Worm (Caenorhabditis elegans) whole organism, L2 larva: ENCODE data around the gene yif-1.

Experiments used
- C34F6.9 ChIP-seq: fragments of 150-350 bp; optimal IDR thresholded peaks from 2 replicates; lab custom pipeline; 2014; ENCODE audit warnings: missing biosample characterization, missing genetic modification characterization
- F13H6.1 ChIP-seq: sonication (generic microtip); optimal IDR thresholded peaks from 2 replicates; lab custom pipeline; 2016; ENCODE audit warnings: missing genetic modification characterization, missing compliant biosample characterization
- R02D3.7 ChIP-seq: fragments of 150-350 bp; optimal IDR thresholded peaks from 2 replicates; lab custom pipeline; 2014; ENCODE audit warnings: missing biosample characterization, missing genetic modification characterization
- Y55F3AM.14 ChIP-seq: fragments of 200-800 bp; sonication (Bioruptor generic); optimal IDR thresholded peaks from 2 replicates; lab custom pipeline; 2018; ENCODE audit warnings: mild to moderate bottlenecking, missing genetic modification characterization, missing compliant biosample characterization
- ZK546.5 ChIP-seq: sonication (generic microtip); optimal IDR thresholded peaks from 2 replicates; lab custom pipeline; 2017; ENCODE audit warnings: missing biosample characterization, missing genetic modification characterization
- alr-1 ChIP-seq: fragments of 150-350 bp; optimal IDR thresholded peaks from 2 replicates; lab custom pipeline; 2014; ENCODE audit warnings: missing biosample characterization, missing genetic modification characterization
- aly-2 ChIP-seq: fragments of 150-350 bp; optimal IDR thresholded peaks from 2 replicates; lab custom pipeline; 2014; ENCODE audit warnings: missing biosample characterization, missing genetic modification characterization
- ama-1 ChIP-seq: fragments of 150-350 bp; optimal IDR thresholded peaks from 2 replicates; lab custom pipeline; 2018; ENCODE audit warnings: inconsistent platforms
- blmp-1 ChIP-seq: sonication (generic microtip); optimal IDR thresholded peaks from 2 replicates; lab custom pipeline; 2017; ENCODE audit warnings: missing genetic modification characterization, mild to moderate bottlenecking, missing compliant biosample characterization, antibody characterized with exemption, moderate library complexity; ENCODE audit not compliant: insufficient read depth
- ceh-16 ChIP-seq: fragments of 150-350 bp; optimal IDR thresholded peaks from 2 replicates; lab custom pipeline; 2014; ENCODE audit warnings: missing biosample characterization, missing genetic modification characterization
- ceh-82 ChIP-seq: fragments of 150-350 bp; optimal IDR thresholded peaks from 2 replicates; lab custom pipeline; 2014; ENCODE audit warnings: missing biosample characterization, missing genetic modification characterization
- crh-2 ChIP-seq: sonication (generic microtip); optimal IDR thresholded peaks from 2 replicates; lab custom pipeline; 2017; ENCODE audit warnings: missing biosample characterization, missing genetic modification characterization
- dmd-4 ChIP-seq: sonication (generic microtip); optimal IDR thresholded peaks from 2 replicates; lab custom pipeline; 2017; ENCODE audit warnings: missing biosample characterization, missing genetic modification characterization
- egl-27 ChIP-seq: sonication (generic microtip); optimal IDR thresholded peaks from 3 replicates; lab custom pipeline; 2017; ENCODE audit warnings: missing biosample characterization, missing genetic modification reagents, missing genetic modification characterization
- elt-1 ChIP-seq: fragments of 150-350 bp; optimal IDR thresholded peaks from 2 replicates; lab custom pipeline; 2014; ENCODE audit warnings: missing biosample characterization, missing genetic modification characterization
- elt-3 ChIP-seq: sonication (generic microtip); optimal IDR thresholded peaks from 2 replicates; lab custom pipeline; 2017; ENCODE audit warnings: missing biosample characterization, missing genetic modification characterization
- fos-1 ChIP-seq: fragments of 150-350 bp; optimal IDR thresholded peaks from 2 replicates; lab custom pipeline; 2014; ENCODE audit warnings: missing biosample characterization, missing genetic modification characterization
- gmeb-1 ChIP-seq: fragments of 150-350 bp; optimal IDR thresholded peaks from 2 replicates; lab custom pipeline; 2014; ENCODE audit warnings: missing biosample characterization, missing genetic modification characterization
- lin-11 ChIP-seq: fragments of 150-350 bp; sonication (generic microtip); optimal IDR thresholded peaks from 2 replicates; lab custom pipeline; 2014; ENCODE audit warnings: missing biosample characterization, missing genetic modification characterization, inconsistent platforms, mixed read lengths
- lin-13 ChIP-seq: fragments of 150-350 bp; optimal IDR thresholded peaks from 2 replicates; lab custom pipeline; 2014; ENCODE audit warnings: missing biosample characterization, missing genetic modification reagents, missing genetic modification characterization
- lin-39 ChIP-seq: fragments of 150-350 bp; optimal IDR thresholded peaks from 2 replicates; lab custom pipeline; 2014; ENCODE audit warnings: missing biosample characterization, missing genetic modification reagents, missing genetic modification characterization
- lsy-2 ChIP-seq, 2 experiments: fragments of 150-350 bp in 1 of 2; sonication (generic microtip) in 1 of 2; optimal IDR thresholded peaks; 2 replicates each; lab custom pipeline; 2014 to 2017; ENCODE audit warnings: missing biosample characterization in 2 of 2, missing genetic modification characterization in 2 of 2
- mab-5 ChIP-seq: fragments of 150-350 bp; optimal IDR thresholded peaks from 2 replicates; lab custom pipeline; 2014; ENCODE audit warnings: missing biosample characterization, missing genetic modification characterization
- mbf-1 ChIP-seq: sonication (generic microtip); optimal IDR thresholded peaks from 2 replicates; lab custom pipeline; 2017; ENCODE audit warnings: missing biosample characterization, missing genetic modification characterization
- mdl-1 ChIP-seq, 2 experiments: fragments of 150-350 bp in 1 of 2; sonication (generic microtip) in 1 of 2; optimal IDR thresholded peaks; 2 replicates each; lab custom pipeline; 2017; ENCODE audit warnings: missing biosample characterization in 2 of 2, missing genetic modification characterization in 2 of 2
- nhr-10 ChIP-seq: sonication (generic microtip); optimal IDR thresholded peaks from 2 replicates; lab custom pipeline; 2017; ENCODE audit warnings: missing biosample characterization, missing genetic modification characterization
- nhr-11 ChIP-seq: fragments of 150-350 bp; optimal IDR thresholded peaks from 2 replicates; lab custom pipeline; 2014; ENCODE audit warnings: missing biosample characterization, missing genetic modification characterization
- nhr-12 ChIP-seq: fragments of 150-350 bp; optimal IDR thresholded peaks from 2 replicates; lab custom pipeline; 2014; ENCODE audit warnings: missing biosample characterization, missing genetic modification characterization
- nhr-129 ChIP-seq: fragments of 150-350 bp; optimal IDR thresholded peaks from 2 replicates; lab custom pipeline; 2014; ENCODE audit warnings: missing biosample characterization, missing genetic modification characterization
- nhr-21 ChIP-seq: fragments of 150-350 bp; optimal IDR thresholded peaks from 2 replicates; lab custom pipeline; 2014; ENCODE audit warnings: missing biosample characterization, missing genetic modification characterization
- nhr-23 ChIP-seq: fragments of 150-350 bp; optimal IDR thresholded peaks from 2 replicates; lab custom pipeline; 2014; ENCODE audit warnings: missing biosample characterization, missing genetic modification reagents, missing genetic modification characterization
- nhr-237 ChIP-seq: fragments of 150-350 bp; optimal IDR thresholded peaks from 2 replicates; lab custom pipeline; 2014; ENCODE audit warnings: missing biosample characterization, missing genetic modification characterization
- nhr-25 ChIP-seq: fragments of 150-350 bp; sonication (generic microtip); optimal IDR thresholded peaks from 3 replicates; lab custom pipeline; 2014; ENCODE audit warnings: missing biosample characterization, missing genetic modification characterization
- nhr-6 ChIP-seq: fragments of 150-350 bp; optimal IDR thresholded peaks from 2 replicates; lab custom pipeline; 2014; ENCODE audit warnings: missing biosample characterization, missing genetic modification characterization
- nhr-77 ChIP-seq: fragments of 150-350 bp; optimal IDR thresholded peaks from 2 replicates; lab custom pipeline; 2014; ENCODE audit warnings: missing biosample characterization, missing genetic modification characterization
- peb-1 ChIP-seq: fragments of 150-350 bp; optimal IDR thresholded peaks from 2 replicates; lab custom pipeline; 2014; ENCODE audit warnings: missing biosample characterization, missing genetic modification characterization
- sem-4 ChIP-seq: fragments of 150-350 bp; optimal IDR thresholded peaks from 2 replicates; lab custom pipeline; 2014; ENCODE audit warnings: missing biosample characterization, missing genetic modification reagents, missing genetic modification characterization
- skn-1 ChIP-seq: sonication (generic microtip); optimal IDR thresholded peaks from 2 replicates; lab custom pipeline; 2017; ENCODE audit warnings: missing biosample characterization, missing genetic modification characterization
- sma-3 ChIP-seq: sonication (generic microtip); optimal IDR thresholded peaks from 2 replicates; lab custom pipeline; 2016; ENCODE audit warnings: missing genetic modification reagents, missing genetic modification characterization, missing compliant biosample characterization
- sma-9 ChIP-seq, 2 experiments: fragments of 150-350 bp in 1 of 2; sonication (generic microtip) in 1 of 2; optimal IDR thresholded peaks; 2 replicates each; lab custom pipeline; 2014 to 2016; ENCODE audit warnings: missing genetic modification characterization in 2 of 2, mild to moderate bottlenecking in 1 of 2, missing biosample characterization in 1 of 2, missing compliant biosample characterization in 1 of 2, missing genetic modification reagents in 1 of 2, moderate library complexity in 1 of 2
- snpc-4 ChIP-seq: fragments of 150-350 bp; optimal IDR thresholded peaks from 2 replicates; lab custom pipeline; 2014; ENCODE audit warnings: missing biosample characterization, missing genetic modification characterization
- unc-39 ChIP-seq: fragments of 150-350 bp; optimal IDR thresholded peaks from 2 replicates; lab custom pipeline; 2014; ENCODE audit warnings: missing biosample characterization, missing genetic modification characterization
- unc-55 ChIP-seq: fragments of 150-350 bp; sonication (generic microtip); optimal IDR thresholded peaks from 3 replicates; lab custom pipeline; 2014; ENCODE audit warnings: missing biosample characterization, missing genetic modification reagents, missing genetic modification characterization
- unc-62 ChIP-seq: fragments of 150-350 bp; optimal IDR thresholded peaks from 2 replicates; lab custom pipeline; 2014; ENCODE audit warnings: missing biosample characterization, missing genetic modification reagents, missing genetic modification characterization
- zag-1 ChIP-seq: fragments of 150-350 bp; optimal IDR thresholded peaks from 2 replicates; lab custom pipeline; 2014; ENCODE audit warnings: missing biosample characterization, missing genetic modification characterization
- ztf-1 ChIP-seq: fragments of 200-800 bp; sonication (Bioruptor generic); conservative IDR thresholded peaks from 2 replicates; pipeline ENCODE4 v1.3.6; 2022; ENCODE audit warnings: missing genetic modification characterization, missing compliant biosample characterization
- ztf-11 ChIP-seq: sonication (generic microtip); optimal IDR thresholded peaks from 2 replicates; lab custom pipeline; 2017; ENCODE audit warnings: missing biosample characterization, missing genetic modification characterization
- ztf-4 ChIP-seq: fragments of 150-350 bp; optimal IDR thresholded peaks from 2 replicates; lab custom pipeline; 2014; ENCODE audit warnings: missing biosample characterization, missing genetic modification characterization

yif-1 gene

ce11 chrV:10043234-10043796 is 11.4 kb downstream of the yif-1 start, which contains the start of gene T06E8.8:
Gene T06E8.8 (plus strand): TSS chrV:10043746.
- TF ChIP-seq nhr-23 (tag; lab: Kevin White, UChicago) (no peak), zag-1 (no peak), elt-1 (no peak), C34F6.9 (peak; percentile 48), nhr-12 (tag; lab: Kevin White, UChicago) (no peak), gmeb-1 (tag; lab: Kevin White, UChicago) (peak; percentile 58), F13H6.1 (tag; lab: Kevin White, UChicago) (peak; percentile 81), R02D3.7 (tag; lab: Kevin White, UChicago) (no peak), nhr-237 (tag; lab: Kevin White, UChicago) (no peak), ama-1 (no peak), unc-55 (GFP tag; lab: Kevin White, UChicago) (peak; percentile 74), unc-62 (no peak), nhr-25 (tag; lab: Kevin White, UChicago) (peak; percentile 87), ztf-1 (GFP tag; lab: Robert Waterston, UW) (no peak), ceh-82 (tag; lab: Kevin White, UChicago) (no peak), Y55F3AM.14 (GFP tag; lab: Kevin White, UChicago) (peak; percentile 20), lin-11 (tag; lab: Kevin White, UChicago) (no peak), skn-1 (tag; lab: Kevin White, UChicago) (no peak), sem-4 (tag; lab: Kevin White, UChicago) (peak; percentile 82), lin-39 (tag; lab: Kevin White, UChicago) (no peak), peb-1 (no peak), egl-27 (tag; lab: Kevin White, UChicago) (peak; percentile 63), nhr-77 (tag; lab: Kevin White, UChicago) (no peak), dmd-4 (tag; lab: Kevin White, UChicago) (no peak), crh-2 (tag; lab: Kevin White, UChicago) (peak; percentile 70), unc-39 (tag; lab: Kevin White, UChicago) (no peak), mdl-1 (tag; optimal IDR thresholded peaks at IDR 0.05; lab: Kevin White, UChicago) (peak; percentile 48 to 50), mbf-1 (tag; lab: Kevin White, UChicago) (no peak), ztf-4 (tag; lab: Kevin White, UChicago) (no peak), sma-3 (GFP tag; lab: Kevin White, UChicago) (peak; percentile 86), elt-3 (tag; lab: Kevin White, UChicago) (no peak), alr-1 (no peak), ceh-16 (no peak), lsy-2 (tag; optimal IDR thresholded peaks at IDR 0.05; lab: Kevin White, UChicago) (peak in 1 of 2 experiments; percentile 83), aly-2 (tag; lab: Kevin White, UChicago) (no peak), mab-5 (tag; lab: Kevin White, UChicago) (no peak), ZK546.5 (tag; lab: Kevin White, UChicago) (no peak), blmp-1 (tag; lab: Kevin White, UChicago) (peak; percentile 87), nhr-11 (no peak), nhr-6 (tag; lab: Kevin White, UChicago) (peak; percentile 83), fos-1 (tag; lab: Kevin White, UChicago) (peak; percentile 56), nhr-10 (tag; lab: Kevin White, UChicago) (no peak), nhr-21 (tag; lab: Kevin White, UChicago) (peak; percentile 72), sma-9 (GFP tag; optimal IDR thresholded peaks at IDR 0.05; lab: Kevin White, UChicago) (peak; percentile 93), sma-9 (tag; optimal IDR thresholded peaks at IDR 0.05; lab: Kevin White, UChicago) (no peak), lin-13 (peak; percentile 31), nhr-129 (tag; lab: Kevin White, UChicago) (peak; percentile 78), ztf-11 (tag; lab: Kevin White, UChicago) (no peak), snpc-4 (tag; lab: Kevin White, UChicago) (no peak)
- TF ChIP-seq, all 48 proteins: peak for 19
